Fruit fly (Drosophila melanogaster) whole organism, embryonic: ENCODE data around the gene ham.
A peak's percentile ranks its signal among the peaks of the same experiment; 100 is the strongest.

Experiments
- Bdp1 ChIP-seq: fragments of 200-800 bp; sonication (Bioruptor generic); optimal IDR thresholded peaks from 3 replicates; lab custom pipeline; 2016; ENCODE audit warnings: missing biosample characterization, missing genetic modification characterization
- CG10979 ChIP-seq: fragments of 200-800 bp; sonication (Bioruptor generic); optimal IDR thresholded peaks from 2 replicates; lab custom pipeline; 2018; ENCODE audit warnings: missing biosample characterization, mild to moderate bottlenecking, missing genetic modification characterization, moderate library complexity
- CG11695 ChIP-seq: fragments of 200-800 bp; sonication (Bioruptor generic); IDR thresholded peaks from 3 replicates; pipeline ENCODE4 v1.3.6; 2022; ENCODE audit warnings: missing biosample characterization, missing genetic modification characterization
- CG13775 ChIP-seq: fragments of 200-800 bp; sonication (Bioruptor generic); optimal IDR thresholded peaks from 3 replicates; lab custom pipeline; 2017; ENCODE audit warnings: missing biosample characterization, mild to moderate bottlenecking, missing genetic modification characterization
- CG14710 ChIP-seq: fragments of 200-800 bp; sonication (Bioruptor generic); optimal IDR thresholded peaks from 3 replicates; lab custom pipeline; 2019; ENCODE audit warnings: missing biosample characterization, mild to moderate bottlenecking, missing genetic modification characterization, moderate library complexity
- CG14860 ChIP-seq: fragments of 200-800 bp; sonication (Bioruptor generic); IDR thresholded peaks from 3 replicates; pipeline ENCODE4 v1.3.6; 2022; ENCODE audit warnings: missing biosample characterization, missing genetic modification characterization; ENCODE audit not compliant: partially characterized antibody
- CG14965 ChIP-seq: fragments of 200-800 bp; sonication (Bioruptor generic); optimal IDR thresholded peaks from 2 replicates; lab custom pipeline; 2016; ENCODE audit warnings: missing biosample characterization, missing genetic modification characterization, borderline replicate concordance
- CG15011 ChIP-seq: fragments of 200-800 bp; sonication (Bioruptor generic); optimal IDR thresholded peaks from 3 replicates; lab custom pipeline; 2018; ENCODE audit warnings: missing biosample characterization, mild to moderate bottlenecking, missing genetic modification characterization
- CG15514 ChIP-seq: fragments of 200-800 bp; sonication (Bioruptor generic); optimal IDR thresholded peaks from 3 replicates; lab custom pipeline; 2017; ENCODE audit warnings: missing biosample characterization, missing genetic modification characterization, mild to moderate bottlenecking, moderate library complexity, missing genetic modification reagents
- CG18011 ChIP-seq: fragments of 200-800 bp; sonication (Bioruptor generic); optimal IDR thresholded peaks from 2 replicates; lab custom pipeline; 2017; ENCODE audit warnings: missing biosample characterization, missing genetic modification characterization, mild to moderate bottlenecking, moderate library complexity, missing genotype
- CG2199 ChIP-seq: fragments of 200-800 bp; sonication (Bioruptor generic); IDR thresholded peaks from 3 replicates; pipeline ENCODE4 v1.3.6; 2022; ENCODE audit warnings: missing biosample characterization, missing genetic modification characterization
- CG30403 ChIP-seq: fragments of 200-800 bp; sonication (Bioruptor generic); optimal IDR thresholded peaks from 3 replicates; lab custom pipeline; 2016; ENCODE audit warnings: missing biosample characterization, missing genetic modification characterization
- CG31441 ChIP-seq: fragments of 200-800 bp; sonication (Bioruptor generic); IDR thresholded peaks from 2 replicates; pipeline ENCODE4 v1.3.6; 2022; ENCODE audit warnings: missing biosample characterization, missing genetic modification characterization
- CG34376 ChIP-seq: fragments of 200-800 bp; sonication (Bioruptor generic); optimal IDR thresholded peaks from 2 replicates; lab custom pipeline; 2018; ENCODE audit warnings: missing biosample characterization, mild to moderate bottlenecking, missing genetic modification characterization
- CG34422 ChIP-seq: fragments of 200-800 bp; sonication (Bioruptor generic); IDR thresholded peaks from 3 replicates; pipeline ENCODE4 v1.3.6; 2022; ENCODE audit warnings: missing biosample characterization, missing genetic modification characterization
- CG6254 ChIP-seq: fragments of 200-800 bp; sonication (Bioruptor generic); optimal IDR thresholded peaks from 3 replicates; lab custom pipeline; 2017; ENCODE audit warnings: mild to moderate bottlenecking, missing biosample characterization, missing genetic modification reagents, missing genetic modification characterization
- CG7963 ChIP-seq: fragments of 200-800 bp; sonication (Bioruptor generic); IDR thresholded peaks from 3 replicates; pipeline ENCODE4 v1.3.6; 2022; ENCODE audit warnings: missing biosample characterization, missing genetic modification characterization; ENCODE audit not compliant: partially characterized antibody
- CG8924 ChIP-seq: fragments of 200-800 bp; optimal IDR thresholded peaks from 3 replicates; lab custom pipeline; 2019; ENCODE audit warnings: missing biosample characterization, mild to moderate bottlenecking, missing genetic modification characterization, moderate library complexity
- CG8944 ChIP-seq: fragments of 200-800 bp; sonication (Bioruptor generic); optimal IDR thresholded peaks from 3 replicates; lab custom pipeline; 2016; ENCODE audit warnings: missing biosample characterization, missing genetic modification characterization
- CG9609 ChIP-seq: fragments of 200-800 bp; sonication (Bioruptor generic); optimal IDR thresholded peaks from 3 replicates; lab custom pipeline; 2016; ENCODE audit warnings: missing biosample characterization, missing genetic modification characterization
- CG9932 ChIP-seq: fragments of 200-800 bp; sonication (Bioruptor generic); IDR thresholded peaks from 2 replicates; pipeline ENCODE4 v1.3.6; 2022; ENCODE audit warnings: missing biosample characterization, missing genetic modification characterization
- Dll ChIP-seq: fragments of 200-800 bp; sonication (Bioruptor generic); IDR thresholded peaks from 4 replicates; pipeline ENCODE4 v1.3.6; 2022; ENCODE audit warnings: missing biosample characterization, missing genetic modification characterization; ENCODE audit not compliant: partially characterized antibody
- Dref ChIP-seq: fragments of 200-800 bp; sonication (Bioruptor generic); IDR thresholded peaks from 2 replicates; pipeline ENCODE4 v1.3.6; 2022; ENCODE audit warnings: missing biosample characterization, missing genetic modification characterization
- E2f1 ChIP-seq: fragments of 200-800 bp; sonication (Bioruptor generic); IDR thresholded peaks from 2 replicates; pipeline ENCODE4 v1.3.6; 2022; ENCODE audit warnings: missing biosample characterization, missing genetic modification characterization
- Ets65A ChIP-seq: fragments of 200-800 bp; sonication (Bioruptor generic); peaks from one replicate; lab custom pipeline; 2016; ENCODE audit warnings: missing biosample characterization, missing genetic modification characterization
- HLH3B ChIP-seq: fragments of 200-800 bp; sonication (Bioruptor generic); IDR thresholded peaks from 2 replicates; pipeline ENCODE4 v1.3.6; 2022; ENCODE audit warnings: missing biosample characterization, missing genetic modification characterization
- Med ChIP-seq: fragments of 200-800 bp; sonication (Bioruptor generic); peaks from one replicate; lab custom pipeline; 2016; ENCODE audit warnings: missing biosample characterization, missing genetic modification characterization, mild to moderate bottlenecking, inconsistent platforms, moderate library complexity
- Ssrp ChIP-seq: fragments of 200-800 bp; sonication (Bioruptor generic); optimal IDR thresholded peaks from 2 replicates; lab custom pipeline; 2018; ENCODE audit warnings: missing biosample characterization, mild to moderate bottlenecking, missing genetic modification characterization, moderate library complexity
- Trl ChIP-seq, 3 experiments: fragments of >200 bp in 2 of 3; fragments of 200-800 bp in 1 of 3; sonication (Bioruptor generic) in 1 of 3; optimal IDR thresholded peaks; 2 replicates in 1 of 3; 3 replicates in 2 of 3; lab custom pipeline; 2016 to 2017; ENCODE audit warnings: missing biosample characterization in 1 of 3, missing genetic modification characterization in 1 of 3
- Xbp1 ChIP-seq: fragments of 200-800 bp; sonication (Bioruptor generic); optimal IDR thresholded peaks from 3 replicates; lab custom pipeline; 2016; ENCODE audit warnings: missing biosample characterization, mild to moderate bottlenecking, missing genetic modification characterization
- ase ChIP-seq: fragments of 200-800 bp; sonication (Bioruptor generic); IDR thresholded peaks from 3 replicates; pipeline ENCODE4 v1.3.6; 2022; ENCODE audit warnings: missing biosample characterization, missing genetic modification characterization
- bsh ChIP-seq, 2 experiments: fragments of 200-800 bp; sonication (Bioruptor generic); optimal IDR thresholded peaks; 2 replicates each; lab custom pipeline; 2017 to 2018; ENCODE audit warnings: mild to moderate bottlenecking in 2 of 2, missing biosample characterization in 2 of 2, missing genetic modification characterization in 2 of 2, moderate library complexity in 1 of 2
- chif ChIP-seq, 2 experiments: fragments of 200-800 bp; sonication (Bioruptor generic); optimal IDR thresholded peaks; 3 replicates each; lab custom pipeline; 2016; ENCODE audit warnings: missing biosample characterization in 2 of 2, missing genetic modification characterization in 2 of 2
- dimm ChIP-seq: fragments of 200-800 bp; sonication (Bioruptor generic); IDR thresholded peaks from 2 replicates; pipeline ENCODE4 v1.3.6; 2022; ENCODE audit warnings: missing biosample characterization, missing genetic modification characterization
- dmrt11E ChIP-seq: fragments of 200-800 bp; sonication (Bioruptor generic); optimal IDR thresholded peaks from 3 replicates; lab custom pipeline; 2018; ENCODE audit warnings: missing biosample characterization, mild to moderate bottlenecking, missing genetic modification characterization, moderate library complexity
- eve ChIP-seq, 2 experiments: fragments of >200 bp; optimal IDR thresholded peaks; 2 replicates each; lab custom pipeline; 2017; ENCODE audit warnings: missing biosample characterization in 2 of 2, missing genetic modification characterization in 2 of 2
- grn ChIP-seq: fragments of 200-800 bp; sonication (Bioruptor generic); optimal IDR thresholded peaks from 3 replicates; lab custom pipeline; 2017; ENCODE audit warnings: missing biosample characterization, missing genetic modification characterization
- ind ChIP-seq: fragments of 200-800 bp; sonication (Bioruptor generic); optimal IDR thresholded peaks from 3 replicates; lab custom pipeline; 2016; ENCODE audit warnings: missing biosample characterization, missing genetic modification characterization
- ken ChIP-seq: fragments of 200-800 bp; sonication (Bioruptor generic); IDR thresholded peaks from 3 replicates; pipeline ENCODE4 v1.3.6; 2022; ENCODE audit warnings: missing biosample characterization, missing genetic modification characterization
- lbe ChIP-seq: fragments of 200-800 bp; sonication (Bioruptor generic); optimal IDR thresholded peaks from 2 replicates; lab custom pipeline; 2016; ENCODE audit warnings: missing biosample characterization, mild to moderate bottlenecking, missing genetic modification characterization
- mirr ChIP-seq: fragments of 200-800 bp; sonication (Bioruptor generic); optimal IDR thresholded peaks from 3 replicates; lab custom pipeline; 2018; ENCODE audit warnings: missing biosample characterization, mild to moderate bottlenecking, missing genetic modification characterization
- nau ChIP-seq: fragments of 200-800 bp; sonication (Bioruptor generic); optimal IDR thresholded peaks from 3 replicates; lab custom pipeline; 2017; ENCODE audit warnings: missing biosample characterization, mild to moderate bottlenecking, missing genetic modification characterization, missing genetic modification reagents
- odd ChIP-seq: fragments of 200-800 bp; sonication (Bioruptor generic); optimal IDR thresholded peaks from 2 replicates; lab custom pipeline; 2017; ENCODE audit warnings: missing biosample characterization, mild to moderate bottlenecking, missing genetic modification characterization
- p53 ChIP-seq: fragments of 200-800 bp; sonication (Bioruptor generic); optimal IDR thresholded peaks from 2 replicates; lab custom pipeline; 2016; ENCODE audit warnings: missing biosample characterization, missing genetic modification characterization
- pb ChIP-seq: fragments of 200-800 bp; sonication (Bioruptor generic); optimal IDR thresholded peaks from 3 replicates; lab custom pipeline; 2016; ENCODE audit warnings: missing biosample characterization, missing genetic modification characterization
- pho ChIP-seq: fragments of 200-800 bp; sonication (Bioruptor generic); optimal IDR thresholded peaks from 2 replicates; lab custom pipeline; 2016; ENCODE audit warnings: missing biosample characterization, missing genetic modification characterization
- pum ChIP-seq: fragments of 200-800 bp; sonication (Bioruptor generic); optimal IDR thresholded peaks from 2 replicates; lab custom pipeline; 2016; ENCODE audit warnings: missing biosample characterization, missing genetic modification characterization
- sens ChIP-seq: fragments of 200-800 bp; sonication (Bioruptor generic); peaks from one replicate; lab custom pipeline; 2016; ENCODE audit warnings: missing biosample characterization, missing genetic modification characterization
- unpg ChIP-seq: fragments of 200-800 bp; sonication (Bioruptor generic); optimal IDR thresholded peaks from 3 replicates; lab custom pipeline; 2018; ENCODE audit warnings: missing biosample characterization, mild to moderate bottlenecking, missing genetic modification characterization, moderate library complexity
- zen ChIP-seq: fragments of 200-800 bp; sonication (Bioruptor generic); optimal IDR thresholded peaks from 3 replicates; lab custom pipeline; 2018; ENCODE audit warnings: missing biosample characterization, mild to moderate bottlenecking, missing genetic modification characterization, moderate library complexity

The ham gene

dm6 chr2L:18717365-18718011 lies 75.2 kb downstream of the ham start (continued):
- TF ChIP-seq unpg (GFP tag; lab: Kevin White, UChicago) (no peak), CG9609 (GFP tag; lab: Kevin White, UChicago) (no peak), CG11695 (GFP tag; lab: Robert Waterston, UW) (0 out of 3 replicates have a peak, but pooled peaks have one; percentile 31), eve (GFP tag; optimal IDR thresholded peaks at IDR 0.05; lab: Kevin White, UChicago) (no peak), chif (GFP tag; optimal IDR thresholded peaks at IDR 0.05; lab: Kevin White, UChicago) (no peak), odd (GFP tag; lab: Kevin White, UChicago) (peak; percentile 6), CG15011 (GFP tag; lab: Kevin White, UChicago) (no peak), Bdp1 (no peak), Dll (no peak), Med (no peak), lbe (GFP tag; lab: Kevin White, UChicago) (no peak), ase (GFP tag; lab: Robert Waterston, UW) (no peak), pb (GFP tag; lab: Kevin White, UChicago) (no peak), Ssrp (tag; lab: Kevin White, UChicago) (no peak), CG2199 (GFP tag; lab: Robert Waterston, UW) (no peak), Dref (GFP tag; lab: Robert Waterston, UW) (no peak), Trl (optimal IDR thresholded peaks at IDR 0.05; lab: Kevin White, UChicago) (no peak), Trl (GFP tag; optimal IDR thresholded peaks at IDR 0.05; lab: Kevin White, UChicago) (no peak), pum (GFP tag; lab: Kevin White, UChicago) (no peak), CG34376 (GFP tag; lab: Kevin White, UChicago) (no peak), CG8944 (GFP tag; lab: Kevin White, UChicago) (no peak), p53 (no peak), grn (GFP tag; lab: Kevin White, UChicago) (peak; percentile 45), CG15514 (GFP tag; lab: Kevin White, UChicago) (no peak), CG6254 (GFP tag; lab: Kevin White, UChicago) (no peak), bsh (GFP tag; optimal IDR thresholded peaks at IDR 0.05; lab: Kevin White, UChicago) (peak in 1 of 2 experiments; percentile 0), CG31441 (GFP tag; lab: Robert Waterston, UW) (no peak), dimm (GFP tag; lab: Robert Waterston, UW) (no peak), nau (GFP tag; lab: Kevin White, UChicago) (no peak), E2f1 (GFP tag; lab: Robert Waterston, UW) (no peak), Ets65A (GFP tag; lab: Kevin White, UChicago) (peak; percentile 87), Xbp1 (peak; percentile 1), CG18011 (GFP tag; lab: Kevin White, UChicago) (no peak), zen (no peak), CG14860 (GFP tag; lab: Robert Waterston, UW) (no peak), CG30403 (GFP tag; lab: Kevin White, UChicago) (peak; percentile 11), CG14965 (GFP tag; lab: Kevin White, UChicago) (no peak), CG13775 (GFP tag; lab: Kevin White, UChicago) (no peak), HLH3B (GFP tag; lab: Robert Waterston, UW) (no peak), CG34422 (GFP tag; lab: Robert Waterston, UW) (no peak), CG9932 (no peak), mirr (GFP tag; lab: Kevin White, UChicago) (peak; percentile 20), pho (no peak), ind (GFP tag; lab: Kevin White, UChicago) (no peak), CG10979 (tag; lab: Kevin White, UChicago) (peak; percentile 33), sens (GFP tag; lab: Kevin White, UChicago) (peak; percentile 54), CG14710 (tag; lab: Kevin White, UChicago) (no peak), CG8924 (tag; lab: Kevin White, UChicago) (peak; percentile 28), CG7963 (no peak), dmrt11E (no peak), ken (GFP tag; lab: Robert Waterston, UW) (no peak)
